Fruit fly (Drosophila melanogaster) whole organism, larva: ENCODE measurements around the gene CG10280.

ENCODE experiments used
- noc ChIP-seq: fragments of 200-800 bp; sonication (Bioruptor generic); optimal IDR thresholded peaks from 3 replicates; lab custom pipeline; 2019; ENCODE audit warnings: missing biosample characterization, mild to moderate bottlenecking, missing genetic modification characterization, moderate library complexity

Gene CG10280

dm6 chr3R:5975145-5975544 lies 36.6 kb downstream of the CG10280 start, which contains the start of gene Obp83a:
Obp83a (minus strand) TSS chr3R:5975245.
- no peak for TF ChIP-seq noc

- TF ChIP-seq noc = no peak
Observed at dm6 chr3R:5960887-5961286, 50.8 kb downstream of the CG10280 start, which contains the start of gene CG11373. CG11373 (minus strand) TSS chr3R:5960987.
